Fruit fly (Drosophila melanogaster) whole organism, embryonic: ENCODE data around the gene CG12974.
A peak's percentile ranks its signal among the peaks of the same experiment; 100 is the strongest.

Experiments
- Ada2b ChIP-seq: fragments of 200-800 bp; sonication (Bioruptor generic); IDR thresholded peaks from 2 replicates; pipeline ENCODE4 v1.3.6; 2022; ENCODE audit warnings: missing biosample characterization, missing genetic modification characterization
- CG10565 ChIP-seq: fragments of 200-800 bp; sonication (Bioruptor generic); optimal IDR thresholded peaks from 3 replicates; lab custom pipeline; 2016; ENCODE audit warnings: missing biosample characterization, mild to moderate bottlenecking, missing genetic modification characterization
- CG12769 ChIP-seq: fragments of 200-800 bp; sonication (Bioruptor generic); optimal IDR thresholded peaks from 2 replicates; lab custom pipeline; 2019; ENCODE audit warnings: missing biosample characterization, mild to moderate bottlenecking, missing genetic modification characterization, moderate library complexity
- CG13123 ChIP-seq: fragments of 200-800 bp; sonication (Bioruptor generic); optimal IDR thresholded peaks from 2 replicates; lab custom pipeline; 2016; ENCODE audit warnings: missing biosample characterization, missing genetic modification characterization
- CG13775 ChIP-seq: fragments of 200-800 bp; sonication (Bioruptor generic); optimal IDR thresholded peaks from 3 replicates; lab custom pipeline; 2017; ENCODE audit warnings: missing biosample characterization, mild to moderate bottlenecking, missing genetic modification characterization
- CG13894 ChIP-seq: fragments of 200-800 bp; sonication (Bioruptor generic); optimal IDR thresholded peaks from 3 replicates; lab custom pipeline; 2018; ENCODE audit warnings: missing biosample characterization, mild to moderate bottlenecking, missing genetic modification characterization, moderate library complexity
- CG15011 ChIP-seq: fragments of 200-800 bp; sonication (Bioruptor generic); optimal IDR thresholded peaks from 3 replicates; lab custom pipeline; 2018; ENCODE audit warnings: missing biosample characterization, mild to moderate bottlenecking, missing genetic modification characterization
- CG15601 ChIP-seq: fragments of 200-800 bp; sonication (Bioruptor generic); optimal IDR thresholded peaks from 3 replicates; lab custom pipeline; 2019; ENCODE audit warnings: missing biosample characterization, mild to moderate bottlenecking, missing genetic modification characterization, moderate library complexity
- CG16813 ChIP-seq: fragments of 200-800 bp; sonication (Bioruptor generic); IDR thresholded peaks from 3 replicates; pipeline ENCODE4 v1.3.6; 2022; ENCODE audit warnings: missing biosample characterization, missing genetic modification characterization; ENCODE audit not compliant: partially characterized antibody
- CG16815 ChIP-seq: fragments of 200-800 bp; sonication (Bioruptor generic); optimal IDR thresholded peaks from 3 replicates; lab custom pipeline; 2017; ENCODE audit warnings: missing biosample characterization, mild to moderate bottlenecking, missing genetic modification characterization
- CG17612 ChIP-seq: fragments of 200-800 bp; sonication (Bioruptor generic); IDR thresholded peaks from 2 replicates; pipeline ENCODE4 v1.3.6; 2022; ENCODE audit warnings: missing biosample characterization, missing genetic modification characterization
- CG17829 ChIP-seq: fragments of 200-800 bp; optimal IDR thresholded peaks from 2 replicates; lab custom pipeline; 2019; ENCODE audit warnings: missing biosample characterization, mild to moderate bottlenecking, missing genetic modification characterization, moderate library complexity
- CG31224 ChIP-seq: fragments of 200-800 bp; sonication (Bioruptor generic); IDR thresholded peaks from 2 replicates; pipeline ENCODE4 v1.3.6; 2022; ENCODE audit warnings: missing biosample characterization, missing genetic modification characterization
- CG32767 ChIP-seq: fragments of 200-800 bp; sonication (Bioruptor generic); IDR thresholded peaks from 2 replicates; pipeline ENCODE4 v1.3.6; 2022; ENCODE audit warnings: missing biosample characterization, missing genetic modification characterization
- CG3407 ChIP-seq: fragments of 200-800 bp; sonication (Bioruptor generic); optimal IDR thresholded peaks from 2 replicates; lab custom pipeline; 2018; ENCODE audit warnings: missing biosample characterization, mild to moderate bottlenecking, missing genetic modification characterization
- CG3726 ChIP-seq: fragments of 200-800 bp; sonication (Bioruptor generic); IDR thresholded peaks from 3 replicates; pipeline ENCODE4, ENCODE4 v1.3.6; 2022; ENCODE audit warnings: missing biosample characterization, missing genetic modification characterization
- CG3838 ChIP-seq: fragments of 200-800 bp; sonication (Bioruptor generic); optimal IDR thresholded peaks from 3 replicates; lab custom pipeline; 2016; ENCODE audit warnings: missing biosample characterization, missing genetic modification characterization
- CG4820 ChIP-seq: fragments of 200-800 bp; sonication (Bioruptor generic); optimal IDR thresholded peaks from 3 replicates; lab custom pipeline; 2016; ENCODE audit warnings: missing biosample characterization, missing genetic modification characterization
- CG4854 ChIP-seq: fragments of 200-800 bp; sonication (Bioruptor generic); optimal IDR thresholded peaks from 2 replicates; lab custom pipeline; 2016; ENCODE audit warnings: missing biosample characterization, missing genetic modification characterization, inconsistent platforms
- CG5180 ChIP-seq: fragments of 200-800 bp; sonication (Bioruptor generic); optimal IDR thresholded peaks from 3 replicates; lab custom pipeline; 2017; ENCODE audit warnings: missing biosample characterization, missing genetic modification characterization, mild to moderate bottlenecking, moderate library complexity, missing genetic modification reagents
- CG7357 ChIP-seq: fragments of 200-800 bp; sonication (Bioruptor generic); IDR thresholded peaks from 3 replicates; pipeline ENCODE4 v1.3.6; 2022; ENCODE audit warnings: missing biosample characterization, missing genetic modification characterization
- CG7745 ChIP-seq: fragments of 200-800 bp; sonication (Bioruptor generic); optimal IDR thresholded peaks from 2 replicates; lab custom pipeline; 2018; ENCODE audit warnings: missing biosample characterization, mild to moderate bottlenecking, missing genetic modification characterization, moderate library complexity
- CG7987 ChIP-seq: fragments of 200-800 bp; sonication (Bioruptor generic); optimal IDR thresholded peaks from 2 replicates; lab custom pipeline; 2018; ENCODE audit warnings: missing biosample characterization, mild to moderate bottlenecking, missing genetic modification characterization, moderate library complexity
- Camta ChIP-seq: fragments of 200-800 bp; sonication (Bioruptor generic); optimal IDR thresholded peaks from 2 replicates; lab custom pipeline; 2016; ENCODE audit warnings: missing biosample characterization, missing genetic modification characterization
- Ets65A ChIP-seq: fragments of 200-800 bp; sonication (Bioruptor generic); peaks from one replicate; lab custom pipeline; 2016; ENCODE audit warnings: missing biosample characterization, missing genetic modification characterization
- Hmx ChIP-seq: fragments of 200-800 bp; sonication (Bioruptor generic); optimal IDR thresholded peaks from 2 replicates; lab custom pipeline; 2016; ENCODE audit warnings: missing biosample characterization, missing genetic modification characterization
- Jarid2 ChIP-seq: fragments of 200-800 bp; sonication (Bioruptor generic); optimal IDR thresholded peaks from 3 replicates; lab custom pipeline; 2017; ENCODE audit warnings: mild to moderate bottlenecking, missing biosample characterization, missing genetic modification reagents, missing genetic modification characterization
- Kr ChIP-seq: fragments of 200-800 bp; sonication (Bioruptor generic); optimal IDR thresholded peaks from 2 replicates; lab custom pipeline; 2017; ENCODE audit warnings: missing biosample characterization, mild to moderate bottlenecking, missing genetic modification characterization
- MTF-1 ChIP-seq: fragments of 200-800 bp; sonication (Bioruptor generic); optimal IDR thresholded peaks from 2 replicates; lab custom pipeline; 2018; ENCODE audit warnings: missing biosample characterization, mild to moderate bottlenecking, missing genetic modification characterization, borderline replicate concordance
- Sox102F ChIP-seq: fragments of 200-800 bp; sonication (Bioruptor generic); optimal IDR thresholded peaks from 2 replicates; lab custom pipeline; 2018; ENCODE audit warnings: missing biosample characterization, mild to moderate bottlenecking, missing genetic modification characterization, moderate library complexity
- disco-r ChIP-seq: fragments of 200-800 bp; sonication (Bioruptor generic); optimal IDR thresholded peaks from 2 replicates; lab custom pipeline; 2016; ENCODE audit warnings: missing biosample characterization, missing genetic modification characterization
- dpn ChIP-seq, 2 experiments: fragments of 200-800 bp; sonication (Bioruptor generic); optimal IDR thresholded peaks; 3 replicates each; lab custom pipeline; 2016; ENCODE audit warnings: missing biosample characterization in 2 of 2, missing genetic modification characterization in 2 of 2
- emc ChIP-seq: fragments of 200-800 bp; sonication (Bioruptor generic); optimal IDR thresholded peaks from 2 replicates; lab custom pipeline; 2016; ENCODE audit warnings: missing biosample characterization, missing genetic modification characterization
- en ChIP-seq: fragments of 200-800 bp; sonication (Bioruptor generic); optimal IDR thresholded peaks from 2 replicates; lab custom pipeline; 2016; ENCODE audit warnings: missing biosample characterization, missing genetic modification characterization
- eyg ChIP-seq: fragments of 200-800 bp; sonication (Bioruptor generic); optimal IDR thresholded peaks from 3 replicates; lab custom pipeline; 2016; ENCODE audit warnings: missing biosample characterization, missing genetic modification characterization
- gsb-n ChIP-seq: fragments of 200-800 bp; sonication (Bioruptor generic); optimal IDR thresholded peaks from 3 replicates; lab custom pipeline; 2018; ENCODE audit warnings: missing biosample characterization, mild to moderate bottlenecking, missing genetic modification characterization
- odd ChIP-seq: fragments of 200-800 bp; sonication (Bioruptor generic); optimal IDR thresholded peaks from 2 replicates; lab custom pipeline; 2017; ENCODE audit warnings: missing biosample characterization, mild to moderate bottlenecking, missing genetic modification characterization
- onecut ChIP-seq: fragments of 200-800 bp; sonication (Bioruptor generic); IDR thresholded peaks from 2 replicates; pipeline ENCODE4 v1.3.6; 2022; ENCODE audit warnings: missing biosample characterization, missing genetic modification characterization
- pfk ChIP-seq: fragments of 200-800 bp; sonication (Bioruptor generic); optimal IDR thresholded peaks from 2 replicates; lab custom pipeline; 2018; ENCODE audit warnings: missing biosample characterization, mild to moderate bottlenecking, missing genetic modification characterization, moderate library complexity
- ranshi ChIP-seq: fragments of 200-800 bp; sonication (Bioruptor generic); IDR thresholded peaks from 2 replicates; pipeline ENCODE4 v1.3.6; 2022; ENCODE audit warnings: missing biosample characterization, missing genetic modification characterization
- salm ChIP-seq: fragments of 200-800 bp; sonication (Bioruptor generic); optimal IDR thresholded peaks from 2 replicates; lab custom pipeline; 2018; ENCODE audit warnings: missing biosample characterization, mild to moderate bottlenecking, missing genetic modification characterization
- sc ChIP-seq, 3 experiments: fragments of >200 bp in 2 of 3; fragments of 200-800 bp in 1 of 3; sonication (Bioruptor generic) in 1 of 3; optimal IDR thresholded peaks; 2 replicates in 2 of 3; 3 replicates in 1 of 3; lab custom pipeline; 2017; ENCODE audit warnings: mild to moderate bottlenecking in 1 of 3, missing biosample characterization in 1 of 3, missing genetic modification characterization in 1 of 3, missing genetic modification reagents in 1 of 3
- sens-2 ChIP-seq: fragments of 200-800 bp; sonication (Bioruptor generic); IDR thresholded peaks from 2 replicates; pipeline ENCODE4 v1.3.6; 2022; ENCODE audit warnings: missing biosample characterization, missing genetic modification characterization
- seq ChIP-seq: fragments of 200-800 bp; sonication (Bioruptor generic); IDR thresholded peaks from 2 replicates; pipeline ENCODE4 v1.3.6; 2022; ENCODE audit warnings: missing biosample characterization, missing genetic modification characterization
- sna ChIP-seq: fragments of 200-800 bp; sonication (Bioruptor generic); IDR thresholded peaks from 2 replicates; pipeline ENCODE4 v1.3.6; 2022; ENCODE audit warnings: missing biosample characterization, missing genetic modification characterization; ENCODE audit not compliant: partially characterized antibody
- sob ChIP-seq: fragments of 200-800 bp; sonication (Bioruptor generic); IDR thresholded peaks from 2 replicates; pipeline ENCODE4 v1.3.6; 2022; ENCODE audit warnings: missing biosample characterization, missing genetic modification characterization
- stc ChIP-seq: fragments of 200-800 bp; sonication (Bioruptor generic); IDR thresholded peaks from 2 replicates; pipeline ENCODE4 v1.3.6; 2022; ENCODE audit warnings: missing biosample characterization, missing genetic modification characterization
- trh ChIP-seq: fragments of 200-800 bp; sonication (Bioruptor generic); optimal IDR thresholded peaks from 2 replicates; lab custom pipeline; 2016; ENCODE audit warnings: missing biosample characterization, missing genetic modification characterization
- unpg ChIP-seq: fragments of 200-800 bp; sonication (Bioruptor generic); optimal IDR thresholded peaks from 3 replicates; lab custom pipeline; 2018; ENCODE audit warnings: missing biosample characterization, mild to moderate bottlenecking, missing genetic modification characterization, moderate library complexity
- wek ChIP-seq: fragments of 200-800 bp; sonication (Bioruptor generic); optimal IDR thresholded peaks from 3 replicates; lab custom pipeline; 2018; ENCODE audit warnings: missing biosample characterization, mild to moderate bottlenecking, missing genetic modification characterization, moderate library complexity
- wor ChIP-seq: fragments of 200-800 bp; sonication (Bioruptor generic); IDR thresholded peaks from 2 replicates; pipeline ENCODE4 v1.3.6; 2022; ENCODE audit warnings: missing biosample characterization, missing genetic modification characterization

CG12974 gene

dm6 chr3L:21259257-21259656 is 26.5 kb downstream of the CG12974 start (continued):
- TF ChIP-seq dpn (GFP tag; optimal IDR thresholded peaks at IDR 0.05; lab: Kevin White, UChicago) (no peak), CG17829 (no peak), wek (no peak), MTF-1 (no peak), Hmx (GFP tag; lab: Kevin White, UChicago) (no peak), CG10565 (GFP tag; lab: Kevin White, UChicago) (no peak), CG12769 (tag; lab: Kevin White, UChicago) (no peak), gsb-n (tag; lab: Kevin White, UChicago) (no peak), CG13775 (GFP tag; lab: Kevin White, UChicago) (no peak), CG3726 (GFP tag; lab: Robert Waterston, UW) (no peak), Sox102F (GFP tag; lab: Kevin White, UChicago) (peak; percentile 65), CG32767 (GFP tag; lab: Robert Waterston, UW) (no peak), CG7987 (GFP tag; lab: Kevin White, UChicago) (no peak), CG17612 (GFP tag; lab: Robert Waterston, UW) (no peak), Jarid2 (no peak), CG4854 (GFP tag; lab: Kevin White, UChicago) (no peak), CG15011 (GFP tag; lab: Kevin White, UChicago) (no peak), seq (GFP tag; lab: Robert Waterston, UW) (no peak), CG31224 (GFP tag; lab: Robert Waterston, UW) (no peak), CG16815 (no peak), Ets65A (GFP tag; lab: Kevin White, UChicago) (no peak), CG15601 (tag; lab: Kevin White, UChicago) (peak; percentile 23), onecut (GFP tag; lab: Robert Waterston, UW) (no peak), CG5180 (GFP tag; lab: Kevin White, UChicago) (peak; percentile 24), ranshi (GFP tag; lab: Robert Waterston, UW) (no peak), Camta (GFP tag; lab: Kevin White, UChicago) (no peak), salm (tag; lab: Kevin White, UChicago) (no peak), disco-r (GFP tag; lab: Kevin White, UChicago) (no peak), stc (GFP tag; lab: Robert Waterston, UW) (no peak), emc (no peak), CG4820 (GFP tag; lab: Kevin White, UChicago) (no peak), CG16813 (GFP tag; lab: Robert Waterston, UW) (no peak), wor (GFP tag; lab: Robert Waterston, UW) (0 out of 2 replicates have a peak, but pooled peaks have one; percentile 14), trh (GFP tag; lab: Kevin White, UChicago) (no peak), Ada2b (GFP tag; lab: Robert Waterston, UW) (no peak), Kr (no peak), odd (GFP tag; lab: Kevin White, UChicago) (no peak), sob (GFP tag; lab: Robert Waterston, UW) (no peak), sc (optimal IDR thresholded peaks at IDR 0.05; lab: Kevin White, UChicago) (no peak), sc (GFP tag; optimal IDR thresholded peaks at IDR 0.05; lab: Kevin White, UChicago) (no peak), sna (GFP tag; lab: Robert Waterston, UW) (no peak), CG7745 (no peak), pfk (GFP tag; lab: Kevin White, UChicago) (no peak), CG7357 (GFP tag; lab: Robert Waterston, UW) (no peak), unpg (GFP tag; lab: Kevin White, UChicago) (no peak), CG13894 (tag; lab: Kevin White, UChicago) (no peak), eyg (no peak), sens-2 (GFP tag; lab: Robert Waterston, UW) (no peak), CG3838 (no peak), CG13123 (GFP tag; lab: Kevin White, UChicago) (no peak), CG3407 (GFP tag; lab: Kevin White, UChicago) (peak; percentile 26), en (GFP tag; lab: Kevin White, UChicago) (no peak)
